Worm (Caenorhabditis elegans) whole organism, L3 larva: ENCODE results near the gene srw-83.

ENCODE experiments used
- ama-1 ChIP-seq: fragments of 150-350 bp; optimal IDR thresholded peaks from 2 replicates; lab custom pipeline; 2018
- egl-27 ChIP-seq: sonication (generic microtip); optimal IDR thresholded peaks from 4 replicates; lab custom pipeline; 2017; ENCODE audit warnings: missing biosample characterization, missing genetic modification reagents, missing genetic modification characterization
- egl-5 ChIP-seq: fragments of 150-350 bp; optimal IDR thresholded peaks from 2 replicates; lab custom pipeline; 2017; ENCODE audit warnings: missing biosample characterization, missing genetic modification reagents, missing genetic modification characterization, inconsistent platforms
- nfya-1 ChIP-seq: sonication (generic microtip); optimal IDR thresholded peaks from 2 replicates; lab custom pipeline; 2017; ENCODE audit warnings: missing genetic modification characterization, mild to moderate bottlenecking, missing compliant biosample characterization, antibody characterized with exemption, moderate library complexity; ENCODE audit not compliant: insufficient read depth
- unc-39 ChIP-seq: sonication (generic microtip); optimal IDR thresholded peaks from 4 replicates; lab custom pipeline; 2017; ENCODE audit warnings: missing biosample characterization, missing genetic modification characterization

- TF ChIP-seq egl-5 (tag; lab: Kevin White, UChicago) (no peak), ama-1 (lab: Kevin White, UChicago) (no peak), egl-27 (no peak), nfya-1 (tag; lab: Kevin White, UChicago) (no peak), unc-39 (tag; lab: Kevin White, UChicago) (no peak)
These were observed 43.8 kb upstream of the srw-83 start, which contains the start of gene nhr-288 for ce11 chrV:18382590-18382989.
